Fruit fly (Drosophila melanogaster): ENCODE measurements around the gene CG4572.
A peak's percentile ranks its signal among the peaks of the same experiment; 100 is the strongest.

CG4572 gene

dm6 chr3R:19846870-19847590, 17.2 kb downstream of the CG4572 start, which contains the start of gene MICU3 (continued):
- TF ChIP-seq CG5953 (GFP tag; IDR thresholded peaks at IDR 0.05) (0 out of 2 replicates have a peak, but pooled peaks have one; percentile 13), CG4617 (GFP tag; optimal IDR thresholded peaks at IDR 0.05; ENCODE audit: borderline replicate concordance) (peak; percentile 49), Dad (GFP tag; optimal IDR thresholded peaks at IDR 0.05) (peak; percentile 54), tap (tag; optimal IDR thresholded peaks at IDR 0.05) (no peak), CG3726 (GFP tag; IDR thresholded peaks at IDR 0.05) (no peak), Fer3 (tag; optimal IDR thresholded peaks at IDR 0.05) (peak; percentile 58), CG13123 (GFP tag; optimal IDR thresholded peaks at IDR 0.05) (peak; percentile 9), Abd-B (GFP tag; optimal IDR thresholded peaks at IDR 0.05) (peak; percentile 77), da (GFP tag; optimal IDR thresholded peaks at IDR 0.05) (no peak), bcd (GFP tag; optimal IDR thresholded peaks at IDR 0.05) (peak; percentile 63), CG17359 (tag; optimal IDR thresholded peaks at IDR 0.05) (peak; percentile 55), Spps (tag; optimal IDR thresholded peaks at IDR 0.05) (peak; percentile 19), CG14050 (GFP tag; IDR thresholded peaks at IDR 0.05) (0 out of 3 replicates have a peak, but pooled peaks have one; percentile 19), CG10274 (GFP tag; optimal IDR thresholded peaks at IDR 0.05) (peak; percentile 19), dan (GFP tag; IDR thresholded peaks at IDR 0.05) (no peak), D19B (GFP tag; optimal IDR thresholded peaks at IDR 0.05) (peak; percentile 28), CG10543 (GFP tag; optimal IDR thresholded peaks at IDR 0.05) (peak; percentile 59), zfh1 (GFP tag; IDR thresholded peaks at IDR 0.05) (peak; percentile 72; the same call in 2 of the 3 replicates), dpn (GFP tag; optimal IDR thresholded peaks at IDR 0.05) (peak; percentile 74 to 77), CG6272 (GFP tag; IDR thresholded peaks at IDR 0.05) (peak; percentile 47), Adf1 (GFP tag; IDR thresholded peaks at IDR 0.05) (no peak), gsb-n (tag; optimal IDR thresholded peaks at IDR 0.05) (peak; percentile 6), CG7987 (GFP tag; optimal IDR thresholded peaks at IDR 0.05) (peak; percentile 16), CG15479 (GFP tag; optimal IDR thresholded peaks at IDR 0.05) (no peak), CG11504 (tag; optimal IDR thresholded peaks at IDR 0.05) (no peak), grau (tag; optimal IDR thresholded peaks at IDR 0.05) (peak; percentile 22), ro (GFP tag; IDR thresholded peaks at IDR 0.05) (no peak), Fer1 (GFP tag; optimal IDR thresholded peaks at IDR 0.05) (peak; percentile 58), Doc3 (GFP tag; IDR thresholded peaks at IDR 0.05; ENCODE audit: partially characterized antibody) (peak; percentile 80), BtbVII (GFP tag; optimal IDR thresholded peaks at IDR 0.05) (no peak), BEAF-32 (GFP tag; optimal IDR thresholded peaks at IDR 0.05) (peak; percentile 87), CG9876 (GFP tag; optimal IDR thresholded peaks at IDR 0.05) (peak; percentile 59), CG34376 (GFP tag; optimal IDR thresholded peaks at IDR 0.05) (no peak), Atf3 (GFP tag; optimal IDR thresholded peaks at IDR 0.05) (peak; percentile 52), Nf-YA (GFP tag; IDR thresholded peaks at IDR 0.05) (no peak), dmrt11E (tag; optimal IDR thresholded peaks at IDR 0.05) (peak; percentile 64), br (optimal IDR thresholded peaks at IDR 0.05) (no peak), mld (GFP tag; IDR thresholded peaks at IDR 0.05; ENCODE audit: partially characterized antibody) (no peak), pros (GFP tag; optimal IDR thresholded peaks at IDR 0.05) (no peak), CG11398 (GFP tag; optimal IDR thresholded peaks at IDR 0.05) (no peak), MBD-R2 (GFP tag; IDR thresholded peaks at IDR 0.05) (no peak), CG4730 (GFP tag; IDR thresholded peaks at IDR 0.05) (peak; percentile 29; the same call in 1 of the 2 replicates), ssp (GFP tag; IDR thresholded peaks at IDR 0.05) (peak; percentile 37; the same call in 1 of the 2 replicates), CG6654 (GFP tag; optimal IDR thresholded peaks at IDR 0.05) (no peak), CG4328 (GFP tag; optimal IDR thresholded peaks at IDR 0.05) (no peak), CG2202 (tag; optimal IDR thresholded peaks at IDR 0.05) (no peak), otp (GFP tag; IDR thresholded peaks at IDR 0.05) (0 out of 3 replicates have a peak, but pooled peaks have one; percentile 49), z (GFP tag; IDR thresholded peaks at IDR 0.05) (no peak), Chrac-16 (GFP tag; optimal IDR thresholded peaks at IDR 0.05) (peak; percentile 74), en (GFP tag; optimal IDR thresholded peaks at IDR 0.05) (no peak)
